Worm (Caenorhabditis elegans) whole organism, young adult: ENCODE data around the gene Y54G2A.37.

Experiments used
- T07F8.4 ChIP-seq: sonication (generic microtip); optimal IDR thresholded peaks from 2 replicates; lab custom pipeline; 2016; ENCODE audit warnings: mild to moderate bottlenecking, missing genetic modification characterization, moderate library complexity, missing compliant biosample characterization
- Y95B8A.8 ChIP-seq: fragments of 200-800 bp; sonication (Bioruptor generic); IDR thresholded peaks from 2 replicates; pipeline ENCODE4 v1.3.6; 2022; ENCODE audit warnings: missing genetic modification reagents, missing genetic modification characterization, missing compliant biosample characterization
- ZK185.1 ChIP-seq: sonication (generic microtip); optimal IDR thresholded peaks from 2 replicates; lab custom pipeline; 2016; ENCODE audit warnings: mild to moderate bottlenecking, missing genetic modification characterization, missing compliant biosample characterization; ENCODE audit not compliant: poor library complexity, severe bottlenecking
- atf-7 ChIP-seq: sonication (generic microtip); optimal IDR thresholded peaks from 2 replicates; lab custom pipeline; 2017; ENCODE audit warnings: mild to moderate bottlenecking, missing genetic modification characterization, missing compliant biosample characterization
- dpl-1 ChIP-seq: fragments of 150-350 bp; optimal IDR thresholded peaks from 2 replicates; lab custom pipeline; 2014; ENCODE audit warnings: missing biosample characterization, missing genetic modification reagents, missing genetic modification characterization
- ets-4 ChIP-seq: fragments of 200-800 bp; sonication (Bioruptor generic); optimal IDR thresholded peaks from 2 replicates; lab custom pipeline; 2018; ENCODE audit warnings: mild to moderate bottlenecking, missing genetic modification characterization, missing compliant biosample characterization
- hsf-1 ChIP-seq: fragments of 200-800 bp; sonication (Bioruptor generic); IDR thresholded peaks from 2 replicates; pipeline ENCODE4 v1.3.6; 2022; ENCODE audit warnings: missing genetic modification reagents, missing genetic modification characterization, missing compliant biosample characterization
- madf-6 ChIP-seq: fragments of 200-800 bp; sonication (Bioruptor generic); IDR thresholded peaks from 2 replicates; pipeline ENCODE4 v1.3.6; 2022; ENCODE audit warnings: missing genetic modification reagents, missing genetic modification characterization, missing compliant biosample characterization
- nhr-80 ChIP-seq: sonication (generic microtip); optimal IDR thresholded peaks from 2 replicates; lab custom pipeline; 2016; ENCODE audit warnings: missing genetic modification characterization, missing compliant biosample characterization
- rcor-1 ChIP-seq: fragments of 200-800 bp; sonication (Bioruptor generic); IDR thresholded peaks from 2 replicates; pipeline ENCODE4 v1.3.6; 2022; ENCODE audit warnings: missing genetic modification reagents, missing genetic modification characterization, missing compliant biosample characterization
- unc-130 ChIP-seq: sonication (generic microtip); optimal IDR thresholded peaks from 2 replicates; lab custom pipeline; 2016; ENCODE audit warnings: missing genetic modification reagents, missing genetic modification characterization, missing compliant biosample characterization

ce11 chrIV:2858734-2859133 lies 38.2 kb downstream of the Y54G2A.37 start:
- no peak for TF ChIP-seq unc-130 (GFP tag; lab: Kevin White, UChicago)
- TF ChIP-seq Y95B8A.8: no peak
- no peak for TF ChIP-seq ets-4
- TF ChIP-seq hsf-1 (GFP tag; lab: Robert Waterston, UW): no peak
- TF ChIP-seq nhr-80 (tag; lab: Kevin White, UChicago): no peak
- no peak for TF ChIP-seq ZK185.1
- TF ChIP-seq madf-6 (GFP tag; lab: Robert Waterston, UW): no peak
- TF ChIP-seq T07F8.4 (tag; lab: Kevin White, UChicago): no peak
- no peak for TF ChIP-seq dpl-1 (GFP tag; lab: Kevin White, UChicago)
- no peak for TF ChIP-seq atf-7 (tag; lab: Kevin White, UChicago)
- no peak for TF ChIP-seq rcor-1 (GFP tag; lab: Robert Waterston, UW)
